Worm (Caenorhabditis elegans) whole organism, L2 larva: ENCODE measurements around the gene mps-2.

Source experiments
- R02D3.7 ChIP-seq: fragments of 150-350 bp; optimal IDR thresholded peaks from 2 replicates; lab custom pipeline; 2014; ENCODE audit warnings: missing biosample characterization, missing genetic modification characterization
- egl-27 ChIP-seq: sonication (generic microtip); optimal IDR thresholded peaks from 3 replicates; lab custom pipeline; 2017; ENCODE audit warnings: missing biosample characterization, missing genetic modification reagents, missing genetic modification characterization
- elt-3 ChIP-seq: sonication (generic microtip); optimal IDR thresholded peaks from 2 replicates; lab custom pipeline; 2017; ENCODE audit warnings: missing biosample characterization, missing genetic modification characterization
- fos-1 ChIP-seq: fragments of 150-350 bp; optimal IDR thresholded peaks from 2 replicates; lab custom pipeline; 2014; ENCODE audit warnings: missing biosample characterization, missing genetic modification characterization
- gmeb-1 ChIP-seq: fragments of 150-350 bp; optimal IDR thresholded peaks from 2 replicates; lab custom pipeline; 2014; ENCODE audit warnings: missing biosample characterization, missing genetic modification characterization
- nhr-12 ChIP-seq: fragments of 150-350 bp; optimal IDR thresholded peaks from 2 replicates; lab custom pipeline; 2014; ENCODE audit warnings: missing biosample characterization, missing genetic modification characterization
- unc-55 ChIP-seq: fragments of 150-350 bp; sonication (generic microtip); optimal IDR thresholded peaks from 3 replicates; lab custom pipeline; 2014; ENCODE audit warnings: missing biosample characterization, missing genetic modification reagents, missing genetic modification characterization

- no peak for TF ChIP-seq unc-55 (GFP tag; lab: Kevin White, UChicago)
- TF ChIP-seq nhr-12 (tag; lab: Kevin White, UChicago): no peak
- TF ChIP-seq fos-1 (tag; lab: Kevin White, UChicago): no peak
- no peak for TF ChIP-seq elt-3
- no peak for TF ChIP-seq R02D3.7
- TF ChIP-seq egl-27 (tag; lab: Kevin White, UChicago): no peak
- no peak for TF ChIP-seq gmeb-1 (tag; lab: Kevin White, UChicago)
Observed at ce11 chrII:264053-264452, 48.0 kb downstream of the mps-2 start, which contains the start of gene B0432.14.
